Worm (Caenorhabditis elegans) whole organism, L2 larva: Measurements from ENCODE around the gene F17C11.2.

Source experiments
- blmp-1 ChIP-seq: sonication (generic microtip); optimal IDR thresholded peaks from 2 replicates; lab custom pipeline; 2017; ENCODE audit warnings: missing genetic modification characterization, mild to moderate bottlenecking, missing compliant biosample characterization, antibody characterized with exemption, moderate library complexity; ENCODE audit not compliant: insufficient read depth
- elt-1 ChIP-seq: fragments of 150-350 bp; optimal IDR thresholded peaks from 2 replicates; lab custom pipeline; 2014; ENCODE audit warnings: missing biosample characterization, missing genetic modification characterization
- lin-39 ChIP-seq: fragments of 150-350 bp; optimal IDR thresholded peaks from 2 replicates; lab custom pipeline; 2014; ENCODE audit warnings: missing biosample characterization, missing genetic modification reagents, missing genetic modification characterization
- nhr-6 ChIP-seq: fragments of 150-350 bp; optimal IDR thresholded peaks from 2 replicates; lab custom pipeline; 2014; ENCODE audit warnings: missing biosample characterization, missing genetic modification characterization
- snpc-4 ChIP-seq: fragments of 150-350 bp; optimal IDR thresholded peaks from 2 replicates; lab custom pipeline; 2014; ENCODE audit warnings: missing biosample characterization, missing genetic modification characterization
- unc-39 ChIP-seq: fragments of 150-350 bp; optimal IDR thresholded peaks from 2 replicates; lab custom pipeline; 2014; ENCODE audit warnings: missing biosample characterization, missing genetic modification characterization
- ztf-11 ChIP-seq: sonication (generic microtip); optimal IDR thresholded peaks from 2 replicates; lab custom pipeline; 2017; ENCODE audit warnings: missing biosample characterization, missing genetic modification characterization
- ztf-4 ChIP-seq: fragments of 150-350 bp; optimal IDR thresholded peaks from 2 replicates; lab custom pipeline; 2014; ENCODE audit warnings: missing biosample characterization, missing genetic modification characterization

DNA sequence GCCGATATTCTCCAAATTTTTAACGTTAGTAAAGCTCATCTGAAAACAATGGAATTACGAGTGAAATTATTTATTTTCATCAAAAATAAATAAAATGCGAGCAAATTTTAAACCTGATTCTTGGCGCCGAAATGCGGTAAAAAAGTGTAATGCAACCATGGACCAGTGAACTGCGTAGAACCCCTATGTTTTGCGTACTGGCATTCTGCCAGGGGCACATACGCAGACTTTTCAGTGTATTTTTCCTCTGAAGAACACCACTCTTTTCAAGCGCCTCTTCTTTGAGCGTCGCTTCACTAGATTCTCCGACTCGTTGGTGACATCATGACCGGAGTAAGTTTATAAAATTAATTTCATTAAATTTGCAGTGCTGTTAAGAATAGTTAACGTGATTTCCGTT, 17.5 kb downstream of the F17C11.2 start, which contains the start of the genes ctf-4 and eef-1G:
- peak; percentile 88 for TF ChIP-seq snpc-4 (tag; lab: Kevin White, UChicago)
- no peak for TF ChIP-seq elt-1 (tag; lab: Kevin White, UChicago)
- peak; percentile 36 for TF ChIP-seq lin-39 (tag; lab: Kevin White, UChicago)
- no peak for TF ChIP-seq unc-39 (tag; lab: Kevin White, UChicago)
- no peak for TF ChIP-seq ztf-11 (tag; lab: Kevin White, UChicago)
- TF ChIP-seq nhr-6 (tag; lab: Kevin White, UChicago): peak; percentile 95
- TF ChIP-seq ztf-4 (tag; lab: Kevin White, UChicago): peak; percentile 93
- TF ChIP-seq blmp-1 (tag; lab: Kevin White, UChicago): peak; percentile 71
